Worm (Caenorhabditis elegans): ENCODE results near the gene K10H10.10.

DNA sequence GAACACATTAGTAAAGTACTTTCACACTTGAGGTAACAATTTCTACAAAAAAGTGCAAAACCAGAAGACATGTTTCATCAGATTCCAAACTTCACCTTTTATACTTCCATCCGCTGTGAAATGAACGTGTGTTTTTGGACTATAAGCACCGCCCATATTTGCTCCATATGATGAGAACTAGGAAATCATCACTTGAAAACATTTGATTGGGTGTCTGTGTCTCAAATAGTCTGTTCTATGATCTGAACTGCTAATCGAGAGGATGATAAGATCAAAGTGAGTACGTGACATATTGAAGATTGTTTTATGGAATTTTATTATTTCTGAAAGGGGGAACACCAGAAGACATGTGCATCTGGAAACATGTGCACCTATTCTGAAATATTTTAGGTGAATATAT lies 12.2 kb upstream of the K10H10.10 start:
- TF ChIP-seq jun-1 (tag; optimal IDR thresholded peaks at IDR 0.05) (no peak), ama-1 (optimal IDR thresholded peaks at IDR 0.05) (peak; percentile 4), lin-13 (GFP tag; optimal IDR thresholded peaks at IDR 0.05) (no peak), daf-19 (GFP tag; conservative IDR thresholded peaks at IDR 0.05) (no peak), ceh-82 (tag; optimal IDR thresholded peaks at IDR 0.05) (no peak), lir-3 (tag; optimal IDR thresholded peaks at IDR 0.05) (no peak), lin-15B (tag; optimal IDR thresholded peaks at IDR 0.05) (no peak), hif-1 (tag; optimal IDR thresholded peaks at IDR 0.05) (peak; percentile 90 to 97), mxl-3 (GFP tag; optimal IDR thresholded peaks at IDR 0.05) (peak; percentile 40), ceh-28 (tag; optimal IDR thresholded peaks at IDR 0.05) (no peak), nhr-77 (tag; optimal IDR thresholded peaks at IDR 0.05) (no peak), dpl-1 (GFP tag; optimal IDR thresholded peaks at IDR 0.05) (no peak), R02D3.7 (tag; optimal IDR thresholded peaks at IDR 0.05) (no peak)
